Worm (Caenorhabditis elegans) whole organism, late embryonic: Measurements from ENCODE around the gene Y102E9.5.

Experiments
- C08G9.2 ChIP-seq: sonication (generic microtip); optimal IDR thresholded peaks from 2 replicates; lab custom pipeline; 2016; ENCODE audit warnings: mild to moderate bottlenecking, missing genetic modification characterization, moderate library complexity, missing compliant biosample characterization
- C38D4.7 ChIP-seq: fragments of 200-800 bp; sonication (Bioruptor generic); optimal IDR thresholded peaks from 2 replicates; lab custom pipeline; 2018; ENCODE audit warnings: mild to moderate bottlenecking, missing genetic modification characterization, moderate library complexity, missing compliant biosample characterization
- F13H6.1 ChIP-seq: sonication (generic microtip); optimal IDR thresholded peaks from 2 replicates; lab custom pipeline; 2016; ENCODE audit warnings: missing genetic modification characterization, missing compliant biosample characterization
- K02D7.2 ChIP-seq: sonication (generic microtip); optimal IDR thresholded peaks from 2 replicates; lab custom pipeline; 2017; ENCODE audit warnings: mild to moderate bottlenecking, missing genetic modification characterization, missing compliant biosample characterization
- T23F11.4 ChIP-seq: fragments of 200-800 bp; sonication (Bioruptor generic); optimal IDR thresholded peaks from 2 replicates; lab custom pipeline; 2018; ENCODE audit warnings: mild to moderate bottlenecking, missing genetic modification characterization, missing compliant biosample characterization
- ahr-1 ChIP-seq: sonication (generic microtip); optimal IDR thresholded peaks from 2 replicates; lab custom pipeline; 2016; ENCODE audit warnings: missing genetic modification characterization, missing compliant biosample characterization
- ama-1 ChIP-seq: fragments of 150-350 bp; optimal IDR thresholded peaks from 2 replicates; lab custom pipeline; 2014
- ceh-18 ChIP-seq: sonication (generic microtip); optimal IDR thresholded peaks from 2 replicates; lab custom pipeline; 2016; ENCODE audit warnings: missing genetic modification characterization, missing compliant biosample characterization
- ceh-19 ChIP-seq: fragments of 200-800 bp; sonication (Bioruptor generic); optimal IDR thresholded peaks from 2 replicates; lab custom pipeline; 2018; ENCODE audit warnings: mild to moderate bottlenecking, missing genetic modification characterization, missing compliant biosample characterization
- ceh-2 ChIP-seq: sonication (generic microtip); optimal IDR thresholded peaks from 2 replicates; lab custom pipeline; 2016; ENCODE audit warnings: missing genotype, missing genetic modification characterization, missing compliant biosample characterization
- ceh-30 ChIP-seq: fragments of 150-350 bp; optimal IDR thresholded peaks from 2 replicates; lab custom pipeline; 2014; ENCODE audit warnings: missing biosample characterization, missing genetic modification characterization
- ceh-45 ChIP-seq: fragments of 200-800 bp; sonication (Bioruptor generic); IDR thresholded peaks from 2 replicates; pipeline ENCODE4 v1.3.6; 2022; ENCODE audit warnings: missing genetic modification reagents, missing genetic modification characterization, missing compliant biosample characterization
- che-1 ChIP-seq: sonication (generic microtip); optimal IDR thresholded peaks from 2 replicates; lab custom pipeline; 2016; ENCODE audit warnings: mild to moderate bottlenecking, missing genetic modification characterization, missing compliant biosample characterization
- dmd-4 ChIP-seq: sonication (generic microtip); optimal IDR thresholded peaks from 2 replicates; lab custom pipeline; 2016; ENCODE audit warnings: borderline replicate concordance, missing genetic modification characterization, missing compliant biosample characterization
- ets-4 ChIP-seq: sonication (generic microtip); optimal IDR thresholded peaks from 2 replicates; lab custom pipeline; 2016; ENCODE audit warnings: missing genetic modification characterization, missing compliant biosample characterization
- fkh-6 ChIP-seq: sonication (generic microtip); optimal IDR thresholded peaks from 2 replicates; lab custom pipeline; 2016; ENCODE audit warnings: missing genetic modification characterization, missing compliant biosample characterization
- gmeb-2 ChIP-seq: sonication (generic microtip); optimal IDR thresholded peaks from 2 replicates; lab custom pipeline; 2016; ENCODE audit warnings: missing genetic modification characterization, inconsistent platforms, missing compliant biosample characterization
- hlh-8 ChIP-seq: sonication (generic microtip); optimal IDR thresholded peaks from 2 replicates; lab custom pipeline; 2016; ENCODE audit warnings: missing genotype, missing genetic modification characterization, missing compliant biosample characterization
- lin-11 ChIP-seq: fragments of 200-800 bp; sonication (Bioruptor generic); optimal IDR thresholded peaks from 2 replicates; lab custom pipeline; 2018; ENCODE audit warnings: mild to moderate bottlenecking, missing genetic modification characterization, missing compliant biosample characterization
- mec-3 ChIP-seq: sonication (generic microtip); optimal IDR thresholded peaks from 2 replicates; lab custom pipeline; 2016; ENCODE audit warnings: borderline replicate concordance, missing genetic modification characterization, missing compliant biosample characterization
- nfya-1 ChIP-seq: sonication (generic microtip); optimal IDR thresholded peaks from 2 replicates; lab custom pipeline; 2017; ENCODE audit warnings: missing genetic modification characterization, mild to moderate bottlenecking, missing compliant biosample characterization, antibody characterized with exemption, moderate library complexity
- nhr-11 ChIP-seq: fragments of 150-350 bp; optimal IDR thresholded peaks from 2 replicates; lab custom pipeline; 2014; ENCODE audit warnings: missing biosample characterization, missing genetic modification characterization
- odd-2 ChIP-seq: sonication (generic microtip); optimal IDR thresholded peaks from 2 replicates; lab custom pipeline; 2017; ENCODE audit warnings: antibody characterized with exemption, mild to moderate bottlenecking, missing genetic modification characterization, missing compliant biosample characterization
- pag-3 ChIP-seq: sonication (generic microtip); optimal IDR thresholded peaks from 2 replicates; lab custom pipeline; 2016; ENCODE audit warnings: missing compliant biosample characterization, missing genetic modification characterization, borderline replicate concordance
- pax-1 ChIP-seq: fragments of 150-350 bp; optimal IDR thresholded peaks from 2 replicates; lab custom pipeline; 2014; ENCODE audit warnings: missing biosample characterization, missing genetic modification characterization
- pha-2 ChIP-seq: sonication (generic microtip); optimal IDR thresholded peaks from 2 replicates; lab custom pipeline; 2017; ENCODE audit warnings: mild to moderate bottlenecking, missing genetic modification characterization, missing compliant biosample characterization
- pros-1 ChIP-seq: fragments of 150-350 bp; optimal IDR thresholded peaks from 2 replicates; lab custom pipeline; 2014; ENCODE audit warnings: missing biosample characterization, missing genetic modification reagents, missing genetic modification characterization
- rnt-1 ChIP-seq: sonication (generic microtip); optimal IDR thresholded peaks from 2 replicates; lab custom pipeline; 2016; ENCODE audit warnings: missing genetic modification characterization, missing compliant biosample characterization
- sdc-2 ChIP-seq: sonication (generic microtip); optimal IDR thresholded peaks from 2 replicates; lab custom pipeline; 2016; ENCODE audit warnings: missing genotype, missing genetic modification characterization, missing compliant biosample characterization
- sox-2 ChIP-seq: fragments of 200-800 bp; sonication (Bioruptor generic); IDR thresholded peaks from 2 replicates; pipeline ENCODE4 v1.3.6; 2022; ENCODE audit warnings: missing genetic modification reagents, missing genetic modification characterization, missing compliant biosample characterization
- sox-4 ChIP-seq: sonication (generic microtip); optimal IDR thresholded peaks from 2 replicates; lab custom pipeline; 2017; ENCODE audit warnings: mild to moderate bottlenecking, missing genetic modification characterization, inconsistent platforms, missing compliant biosample characterization
- tbx-7 ChIP-seq: sonication (generic microtip); optimal IDR thresholded peaks from 2 replicates; lab custom pipeline; 2016; ENCODE audit warnings: missing genotype, missing genetic modification characterization, missing compliant biosample characterization
- ttx-3 ChIP-seq: sonication (generic microtip); optimal IDR thresholded peaks from 2 replicates; lab custom pipeline; 2016; ENCODE audit warnings: missing genetic modification reagents, missing genetic modification characterization, missing compliant biosample characterization
- unc-3 ChIP-seq, 2 experiments: fragments of 200-800 bp in 1 of 2; sonication (Bioruptor generic) in 1 of 2; sonication (generic microtip) in 1 of 2; conservative IDR thresholded peaks in 1 of 2; optimal IDR thresholded peaks in 1 of 2; 2 replicates each; pipeline versions ENCODE4 v1.3.6 to Lab custom; 2016 to 2022; ENCODE audit warnings: missing compliant biosample characterization in 2 of 2, missing genetic modification characterization in 2 of 2, missing genetic modification reagents in 1 of 2
- unc-42 ChIP-seq: sonication (generic microtip); optimal IDR thresholded peaks from 2 replicates; lab custom pipeline; 2016; ENCODE audit warnings: missing genotype, missing genetic modification characterization, missing compliant biosample characterization
- unc-55 ChIP-seq: sonication (generic microtip); optimal IDR thresholded peaks from 2 replicates; lab custom pipeline; 2017; ENCODE audit warnings: missing biosample characterization, missing genetic modification reagents, missing genetic modification characterization
- unc-86 ChIP-seq: sonication (generic microtip); optimal IDR thresholded peaks from 2 replicates; lab custom pipeline; 2016; ENCODE audit warnings: missing genetic modification characterization, missing compliant biosample characterization
- zip-5 ChIP-seq: sonication (generic microtip); optimal IDR thresholded peaks from 2 replicates; lab custom pipeline; 2016; ENCODE audit warnings: missing genetic modification characterization, missing compliant biosample characterization

Gene Y102E9.5

ce11 chrIII:6734420-6734819 lies 4.3 kb upstream of the Y102E9.5 start, which contains the start of gene Y102E9.3:
Gene Y102E9.3 (minus strand): TSS chrIII:6734520.
- TF ChIP-seq pag-3 (tag; lab: Kevin White, UChicago) = no peak
- no peak for TF ChIP-seq unc-55 (GFP tag; lab: Kevin White, UChicago)
- TF ChIP-seq unc-42 (tag; lab: Kevin White, UChicago) = no peak
- TF ChIP-seq ceh-2 (tag; lab: Kevin White, UChicago) = no peak
- no peak for TF ChIP-seq ceh-19 (GFP tag; lab: Kevin White, UChicago)
- no peak for TF ChIP-seq tbx-7 (tag; lab: Kevin White, UChicago)
- TF ChIP-seq unc-3 (GFP tag; conservative IDR thresholded peaks at IDR 0.05; lab: Robert Waterston, UW) = no peak
- no peak for TF ChIP-seq unc-3 (tag; optimal IDR thresholded peaks at IDR 0.05; lab: Kevin White, UChicago)
- TF ChIP-seq nhr-11 (tag; lab: Kevin White, UChicago) = no peak
- TF ChIP-seq T23F11.4 (GFP tag; lab: Kevin White, UChicago) = no peak
- no peak for TF ChIP-seq odd-2 (tag; lab: Kevin White, UChicago)
- TF ChIP-seq sox-4 (tag; lab: Kevin White, UChicago) = no peak
- no peak for TF ChIP-seq zip-5 (tag; lab: Kevin White, UChicago)
- no peak for TF ChIP-seq ttx-3 (tag; lab: Kevin White, UChicago)

DNA sequence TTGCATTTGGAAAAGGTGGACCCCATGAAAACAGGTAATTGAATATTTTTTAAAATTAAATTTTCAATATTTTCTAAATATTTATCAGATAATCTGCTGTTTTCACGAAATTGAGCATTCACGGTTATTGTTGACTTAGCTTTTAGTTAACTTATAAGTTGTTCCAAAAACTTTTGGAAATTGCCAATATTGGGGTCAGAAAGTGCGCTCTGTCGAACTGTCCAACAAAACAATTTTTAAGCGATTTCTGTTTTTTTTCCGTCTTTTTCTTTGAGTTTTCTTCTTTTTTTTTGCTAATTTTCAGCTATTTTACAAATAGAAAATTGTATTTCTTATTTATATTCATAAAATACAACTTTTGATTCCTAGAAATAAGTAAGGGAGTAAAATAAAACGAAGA lies 1.2 kb upstream of the Y102E9.5 start:
- TF ChIP-seq nhr-11 (tag; lab: Kevin White, UChicago) = no peak
- TF ChIP-seq che-1 = no peak
- TF ChIP-seq pha-2 = no peak
- TF ChIP-seq lin-11 (tag; lab: Kevin White, UChicago) = no peak
- no peak for TF ChIP-seq rnt-1
- no peak for TF ChIP-seq ceh-2 (tag; lab: Kevin White, UChicago)
- no peak for TF ChIP-seq pax-1 (tag; lab: Kevin White, UChicago)
- TF ChIP-seq C38D4.7 = no peak
- TF ChIP-seq sdc-2 = no peak
- TF ChIP-seq ceh-18 = no peak
- no peak for TF ChIP-seq unc-3 (GFP tag; conservative IDR thresholded peaks at IDR 0.05; lab: Robert Waterston, UW)
- no peak for TF ChIP-seq unc-3 (tag; optimal IDR thresholded peaks at IDR 0.05; lab: Kevin White, UChicago)

ce11 chrIII:6725489-6725888 lies 4.6 kb downstream of the Y102E9.5 start, which contains the start of gene wdr-4:
Gene wdr-4 (plus strand): TSS chrIII:6725789.
- TF ChIP-seq ama-1 (lab: Kevin White, UChicago) = no peak

ce11 chrIII:6723089-6723488 lies 7.0 kb downstream of the Y102E9.5 start, which contains the start of gene F37A4.1:
Gene F37A4.1 (plus strand): TSS chrIII:6723389.
- TF ChIP-seq sox-2 (GFP tag; lab: Robert Waterston, UW) (no peak), ceh-30 (no peak), pros-1 (tag; lab: Kevin White, UChicago) (no peak), ceh-2 (tag; lab: Kevin White, UChicago) (no peak)

- TF ChIP-seq ahr-1 (tag; lab: Kevin White, UChicago) (no peak), nfya-1 (peak; percentile 21)
These were observed 7.8 kb downstream of the Y102E9.5 start, which contains the start of the genes bath-41 and F37A4.2 for ce11 chrIII:6722208-6722679. Gene bath-41 (minus strand): TSS chrIII:6722258. Gene F37A4.2 (plus strand): TSS chrIII:6722454.

- TF ChIP-seq K02D7.2 (tag; lab: Kevin White, UChicago) (no peak), sox-4 (tag; lab: Kevin White, UChicago) (no peak)
These were observed 11.8 kb downstream of the Y102E9.5 start, which contains the start of gene F37A4.3 for ce11 chrIII:6718270-6718669. Gene F37A4.3 (plus strand): TSS chrIII:6718570.

- TF ChIP-seq fkh-6 (tag; lab: Kevin White, UChicago) = no peak
- no peak for TF ChIP-seq ceh-19 (GFP tag; lab: Kevin White, UChicago)
- no peak for TF ChIP-seq ets-4 (tag; lab: Kevin White, UChicago)
- TF ChIP-seq rnt-1 = no peak
- no peak for TF ChIP-seq ceh-45 (GFP tag; lab: Robert Waterston, UW)
- no peak for TF ChIP-seq pha-2
- TF ChIP-seq zip-5 (tag; lab: Kevin White, UChicago) = no peak
- TF ChIP-seq mec-3 = no peak
- TF ChIP-seq gmeb-2 (tag; lab: Kevin White, UChicago) = no peak
- TF ChIP-seq C08G9.2 (tag; lab: Kevin White, UChicago) = no peak
- TF ChIP-seq pros-1 (tag; lab: Kevin White, UChicago) = no peak
- no peak for TF ChIP-seq ahr-1 (tag; lab: Kevin White, UChicago)
- TF ChIP-seq unc-86 (tag; lab: Kevin White, UChicago) = no peak
- TF ChIP-seq odd-2 (tag; lab: Kevin White, UChicago) = no peak
- TF ChIP-seq nfya-1 = no peak
- no peak for TF ChIP-seq hlh-8
- TF ChIP-seq F13H6.1 (tag; lab: Kevin White, UChicago) = no peak
- no peak for TF ChIP-seq che-1
- TF ChIP-seq sox-4 (tag; lab: Kevin White, UChicago) = no peak
- TF ChIP-seq dmd-4 = no peak
These were observed 16.8 kb downstream of the Y102E9.5 start, which contains the start of gene F37A4.4 for ce11 chrIII:6713266-6713665. Gene F37A4.4 (plus strand): TSS chrIII:6713566.
